In the genomic region with DNA sequence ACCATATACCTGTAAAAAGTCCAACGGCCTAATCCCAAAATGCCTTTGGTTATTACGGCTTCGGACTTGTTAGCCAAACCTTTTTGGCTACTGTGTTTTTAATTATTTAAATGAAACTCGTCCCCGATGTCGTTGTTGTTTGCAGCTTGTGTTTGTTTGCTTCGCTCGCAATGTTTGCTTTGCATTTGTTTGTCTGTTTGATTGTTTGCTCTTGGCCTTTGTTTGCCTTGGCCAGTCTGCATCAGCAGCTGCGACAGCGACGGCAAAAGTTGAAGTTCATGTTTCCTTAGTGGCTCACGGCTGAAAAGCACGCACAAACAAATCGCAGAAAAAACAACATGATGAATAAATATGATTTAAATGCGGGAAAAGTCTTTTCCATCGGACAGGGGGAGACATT, we compare ENCODE assay signal across 3 fruit fly cellular contexts.
TF ChIP-seq lines count a peak whose summit lies in the region.

No protein-coding gene starts in this region.

TF ChIP-seq in whole organism, embryonic, 481 proteins besides CTCF, POLR2A, EP300 and RAD21 (continued from another document and continues in another):
- TF ChIP-seq CG9437 (GFP tag; optimal IDR thresholded peaks at IDR 0.05; lab: Kevin White, UChicago) (no peak), CG14710 (tag; optimal IDR thresholded peaks at IDR 0.05; lab: Kevin White, UChicago) (peak; percentile 23), CG18764 (GFP tag; optimal IDR thresholded peaks at IDR 0.05; lab: Kevin White, UChicago) (peak; percentile 10), Poxn (GFP tag; IDR thresholded peaks at IDR 0.05; lab: Robert Waterston, UW) (no peak), CG7987 (GFP tag; optimal IDR thresholded peaks at IDR 0.05; lab: Kevin White, UChicago) (peak; percentile 61), PHDP (tag; optimal IDR thresholded peaks at IDR 0.05; lab: Kevin White, UChicago) (peak; percentile 55), ci (GFP tag; IDR thresholded peaks at IDR 0.05; lab: Robert Waterston, UW) (peak; percentile 80), CG5245 (GFP tag; optimal IDR thresholded peaks at IDR 0.05; lab: Kevin White, UChicago) (no peak), BEAF-32 (GFP tag; optimal IDR thresholded peaks at IDR 0.05; lab: Kevin White, UChicago) (no peak), CG9215 (GFP tag; IDR thresholded peaks at IDR 0.05; lab: Robert Waterston, UW) (no peak), CG6813 (GFP tag; optimal IDR thresholded peaks at IDR 0.05; lab: Kevin White, UChicago) (peak; percentile 63), Fer1 (GFP tag; optimal IDR thresholded peaks at IDR 0.05; lab: Kevin White, UChicago) (peak; percentile 26), CG31441 (GFP tag; IDR thresholded peaks at IDR 0.05; lab: Robert Waterston, UW) (peak; percentile 44; the same call in 1 of the 2 replicates), CoRest (tag; optimal IDR thresholded peaks at IDR 0.05; lab: Kevin White, UChicago) (no peak), Tbp (GFP tag; optimal IDR thresholded peaks at IDR 0.05; lab: Kevin White, UChicago) (no peak), CG4328 (GFP tag; optimal IDR thresholded peaks at IDR 0.05; lab: Kevin White, UChicago) (peak; percentile 36), wor (GFP tag; IDR thresholded peaks at IDR 0.05; lab: Robert Waterston, UW) (no peak), run (tag; optimal IDR thresholded peaks at IDR 0.05; lab: Kevin White, UChicago) (peak; percentile 34), CG12769 (tag; optimal IDR thresholded peaks at IDR 0.05; lab: Kevin White, UChicago) (peak; percentile 24), CG33213 (GFP tag; optimal IDR thresholded peaks at IDR 0.05; lab: Kevin White, UChicago) (peak; percentile 19), CG4730 (GFP tag; IDR thresholded peaks at IDR 0.05; lab: Robert Waterston, UW) (no peak), CrebB (tag; optimal IDR thresholded peaks at IDR 0.05; lab: Kevin White, UChicago) (peak; percentile 30), CG3281 (GFP tag; optimal IDR thresholded peaks at IDR 0.05; lab: Kevin White, UChicago) (no peak), CG8290 (GFP tag; optimal IDR thresholded peaks at IDR 0.05; lab: Kevin White, UChicago) (no peak), CG8290 (tag; optimal IDR thresholded peaks at IDR 0.05; lab: Kevin White, UChicago) (peak in 1 of 2 experiments; percentile 50), Kr (GFP tag; optimal IDR thresholded peaks at IDR 0.05; lab: Kevin White, UChicago) (no peak), ERR (GFP tag; optimal IDR thresholded peaks at IDR 0.05; lab: Kevin White, UChicago) (no peak), CG1603 (tag; optimal IDR thresholded peaks at IDR 0.05; lab: Kevin White, UChicago) (peak; percentile 64), Vsx1 (GFP tag; optimal IDR thresholded peaks at IDR 0.05; lab: Kevin White, UChicago) (peak; percentile 40), caup (GFP tag; optimal IDR thresholded peaks at IDR 0.05; lab: Kevin White, UChicago; ENCODE audit: severe bottlenecking) (peak; percentile 11), unpg (GFP tag; optimal IDR thresholded peaks at IDR 0.05; lab: Kevin White, UChicago) (peak; percentile 51), pfk (GFP tag; optimal IDR thresholded peaks at IDR 0.05; lab: Kevin White, UChicago) (no peak), ATbp (GFP tag; optimal IDR thresholded peaks at IDR 0.05; lab: Kevin White, UChicago) (peak; percentile 83), kni (GFP tag; optimal IDR thresholded peaks at IDR 0.05; lab: Kevin White, UChicago) (peak; percentile 63), Med (GFP tag; lab: Kevin White, UChicago) (peak; percentile 89), CG1233 (GFP tag; optimal IDR thresholded peaks at IDR 0.05; lab: Kevin White, UChicago) (peak; percentile 17), fd64A (GFP tag; optimal IDR thresholded peaks at IDR 0.05; lab: Kevin White, UChicago) (peak; percentile 67), Deaf1 (tag; optimal IDR thresholded peaks at IDR 0.05; lab: Kevin White, UChicago) (no peak), chn (GFP tag; optimal IDR thresholded peaks at IDR 0.05; lab: Kevin White, UChicago) (no peak), HLH3B (GFP tag; IDR thresholded peaks at IDR 0.05; lab: Robert Waterston, UW) (peak; percentile 12; the same call in 1 of the 2 replicates), CG15011 (GFP tag; optimal IDR thresholded peaks at IDR 0.05; lab: Kevin White, UChicago) (peak; percentile 40), ase (GFP tag; IDR thresholded peaks at IDR 0.05; lab: Robert Waterston, UW) (0 out of 3 replicates have a peak, but pooled peaks have one; percentile 21), CG1529 (GFP tag; optimal IDR thresholded peaks at IDR 0.05; lab: Kevin White, UChicago) (peak; percentile 53)

TF ChIP-seq in whole organism, prepupa, 60 proteins besides CTCF, POLR2A, EP300 and RAD21 (continued from another document):
- peak; percentile 21 for TF ChIP-seq CG3919 (GFP tag; optimal IDR thresholded peaks at IDR 0.05; lab: Kevin White, UChicago)
- TF ChIP-seq CG10669 (GFP tag; optimal IDR thresholded peaks at IDR 0.05; lab: Kevin White, UChicago) = peak; percentile 38
- no peak for TF ChIP-seq CG11902 (GFP tag; optimal IDR thresholded peaks at IDR 0.05; lab: Kevin White, UChicago)
- TF ChIP-seq lz (GFP tag; optimal IDR thresholded peaks at IDR 0.05; lab: Kevin White, UChicago) = no peak

TF ChIP-seq in whole organism, wandering third instar larva, 38 proteins besides CTCF, POLR2A, EP300 and RAD21 (continued from another document):
- TF ChIP-seq CrebA (GFP tag; optimal IDR thresholded peaks at IDR 0.05; lab: Kevin White, UChicago; ENCODE audit: borderline replicate concordance) (no peak), sage (GFP tag; optimal IDR thresholded peaks at IDR 0.05; lab: Kevin White, UChicago) (no peak), rgr (GFP tag; optimal IDR thresholded peaks at IDR 0.05; lab: Kevin White, UChicago) (peak; percentile 64), psq (GFP tag; optimal IDR thresholded peaks at IDR 0.05; lab: Kevin White, UChicago) (peak; percentile 31), Hnf4 (GFP tag; optimal IDR thresholded peaks at IDR 0.05; lab: Kevin White, UChicago) (peak; percentile 47), Hr83 (GFP tag; optimal IDR thresholded peaks at IDR 0.05; lab: Kevin White, UChicago; ENCODE audit: poor library complexity, severe bottlenecking) (peak; percentile 63), Dif (GFP tag; optimal IDR thresholded peaks at IDR 0.05; lab: Kevin White, UChicago; ENCODE audit: partially characterized antibody) (no peak), lola (GFP tag; optimal IDR thresholded peaks at IDR 0.05; lab: Kevin White, UChicago) (no peak), HLH106 (tag; optimal IDR thresholded peaks at IDR 0.05; lab: Kevin White, UChicago) (no peak)
